Worm (Caenorhabditis elegans): Measurements from ENCODE around the gene C06E8.5.

Gene C06E8.5

DNA sequence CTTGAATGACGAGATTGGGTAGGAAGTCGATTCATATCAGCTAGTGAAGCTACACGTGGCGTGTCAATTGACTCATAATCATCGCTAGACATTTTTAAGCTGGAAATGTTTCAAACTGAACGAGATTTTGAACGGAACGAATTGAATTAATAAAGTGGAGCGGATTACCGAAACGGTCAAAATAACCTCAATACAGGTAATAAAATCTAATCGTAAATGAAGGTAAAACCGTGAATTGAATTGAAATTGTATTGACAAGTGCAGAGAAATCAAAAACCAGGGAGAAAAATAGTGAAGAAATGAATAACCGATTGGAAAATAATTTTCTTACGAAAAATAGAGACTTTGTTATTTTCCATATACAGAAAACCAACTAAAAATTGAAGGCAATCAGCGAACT lies 23.9 kb upstream of the C06E8.5 start, which contains the start of gene cyk-1:
TSS of gene cyk-1 (minus strand) at position 101 of the 400 bp plus-strand sequence.
- TF ChIP-seq M03D4.4 (tag; optimal IDR thresholded peaks at IDR 0.05) (no peak), flh-1 (GFP tag; optimal IDR thresholded peaks at IDR 0.05) (no peak), nhr-2 (tag; optimal IDR thresholded peaks at IDR 0.05) (no peak), nhr-12 (tag; optimal IDR thresholded peaks at IDR 0.05) (no peak), sptf-1 (tag; optimal IDR thresholded peaks at IDR 0.05) (no peak), elt-1 (tag; optimal IDR thresholded peaks at IDR 0.05; ENCODE audit: borderline replicate concordance, insufficient read depth) (no peak), elt-3 (tag; optimal IDR thresholded peaks at IDR 0.05) (no peak)

ce11 chrIII:7025839-7026238 lies 20.6 kb upstream of the C06E8.5 start:
- TF ChIP-seq pha-4 (tag; optimal IDR thresholded peaks at IDR 0.05), result no peak
- no peak for TF ChIP-seq mls-2 (tag; optimal IDR thresholded peaks at IDR 0.05)
- no peak for TF ChIP-seq sem-2 (GFP tag; optimal IDR thresholded peaks at IDR 0.05)
- TF ChIP-seq zip-8 (tag; optimal IDR thresholded peaks at IDR 0.05), result no peak
- no peak for TF ChIP-seq ceh-39 (tag; optimal IDR thresholded peaks at IDR 0.05)
- TF ChIP-seq nhr-12 (tag; optimal IDR thresholded peaks at IDR 0.05), result no peak
- TF ChIP-seq lsy-2 (tag; optimal IDR thresholded peaks at IDR 0.05), result no peak
- no peak for TF ChIP-seq mep-1 (tag; optimal IDR thresholded peaks at IDR 0.05)
- TF ChIP-seq nhr-28 (tag; optimal IDR thresholded peaks at IDR 0.05), result no peak
- TF ChIP-seq blmp-1 (tag; optimal IDR thresholded peaks at IDR 0.05), result no peak
- no peak for TF ChIP-seq sptf-1 (tag; optimal IDR thresholded peaks at IDR 0.05)
- TF ChIP-seq flh-1 (GFP tag; optimal IDR thresholded peaks at IDR 0.05), result no peak
- TF ChIP-seq unc-62 (GFP tag; optimal IDR thresholded peaks at IDR 0.05), result no peak
- no peak for TF ChIP-seq nhr-2 (tag; optimal IDR thresholded peaks at IDR 0.05)
- TF ChIP-seq unc-39 (tag; optimal IDR thresholded peaks at IDR 0.05), result no peak
- TF ChIP-seq snpc-4 (tag; optimal IDR thresholded peaks at IDR 0.05), result no peak
- TF ChIP-seq ces-1 (GFP tag; optimal IDR thresholded peaks at IDR 0.05), result no peak
- TF ChIP-seq nhr-76 (tag; optimal IDR thresholded peaks at IDR 0.05), result no peak

ce11 chrIII:7021156-7021637 lies 15.9 kb upstream of the C06E8.5 start, which contains the start of gene rfl-1:
TSS of gene rfl-1 (plus strand) at chrIII:7021206.
- no peak for TF ChIP-seq mls-2 (tag; optimal IDR thresholded peaks at IDR 0.05)
- peak; percentile 24 for TF ChIP-seq hlh-1 (tag; optimal IDR thresholded peaks at IDR 0.05)
- peak; percentile 81 for TF ChIP-seq ces-1 (GFP tag; optimal IDR thresholded peaks at IDR 0.05)
- no peak for TF ChIP-seq drap-1 (GFP tag; optimal IDR thresholded peaks at IDR 0.05)
- no peak for TF ChIP-seq sptf-1 (tag; optimal IDR thresholded peaks at IDR 0.05)
- TF ChIP-seq nhr-12 (tag; optimal IDR thresholded peaks at IDR 0.05), result no peak
- TF ChIP-seq ztf-11 (tag; optimal IDR thresholded peaks at IDR 0.05), result no peak
- TF ChIP-seq nhr-76 (tag; optimal IDR thresholded peaks at IDR 0.05), result no peak
- TF ChIP-seq nhr-2 (tag; optimal IDR thresholded peaks at IDR 0.05), result no peak
- TF ChIP-seq unc-120 (tag; optimal IDR thresholded peaks at IDR 0.05; ENCODE audit: poor library complexity, severe bottlenecking), result no peak
- no peak for TF ChIP-seq M03D4.4 (tag; optimal IDR thresholded peaks at IDR 0.05)
- peak; percentile 26 for TF ChIP-seq ceh-39 (tag; optimal IDR thresholded peaks at IDR 0.05)
- peak; percentile 70 for TF ChIP-seq lsy-2 (tag; optimal IDR thresholded peaks at IDR 0.05)
- peak; percentile 11 for TF ChIP-seq pha-4 (tag; optimal IDR thresholded peaks at IDR 0.05)

- TF ChIP-seq unc-39 (tag; optimal IDR thresholded peaks at IDR 0.05) (no peak), cnd-1 (tag; optimal IDR thresholded peaks at IDR 0.05) (no peak), ceh-39 (tag; optimal IDR thresholded peaks at IDR 0.05) (no peak), bed-3 (GFP tag; optimal IDR thresholded peaks at IDR 0.05) (no peak), sem-2 (GFP tag; optimal IDR thresholded peaks at IDR 0.05) (no peak), ceh-83 (GFP tag; optimal IDR thresholded peaks at IDR 0.05) (no peak), elt-1 (tag; optimal IDR thresholded peaks at IDR 0.05; ENCODE audit: borderline replicate concordance, insufficient read depth) (no peak), nhr-12 (tag; optimal IDR thresholded peaks at IDR 0.05) (no peak)
These were observed 15.2 kb upstream of the C06E8.5 start, which contains the start of gene col-8 for ce11 chrIII:7020500-7020899. TSS of gene col-8 (minus strand) at chrIII:7020600.

- TF ChIP-seq lin-13 (tag; optimal IDR thresholded peaks at IDR 0.05) (no peak), zip-8 (tag; optimal IDR thresholded peaks at IDR 0.05) (no peak), hlh-1 (tag; optimal IDR thresholded peaks at IDR 0.05) (no peak), M03D4.4 (tag; optimal IDR thresholded peaks at IDR 0.05) (no peak), mab-5 (tag; optimal IDR thresholded peaks at IDR 0.05) (no peak), nhr-237 (tag; optimal IDR thresholded peaks at IDR 0.05) (no peak), unc-120 (tag; optimal IDR thresholded peaks at IDR 0.05; ENCODE audit: poor library complexity, severe bottlenecking) (no peak), lin-32 (GFP tag; optimal IDR thresholded peaks at IDR 0.05) (no peak), snpc-4 (tag; optimal IDR thresholded peaks at IDR 0.05) (no peak), mls-2 (tag; optimal IDR thresholded peaks at IDR 0.05) (no peak), sem-2 (GFP tag; optimal IDR thresholded peaks at IDR 0.05) (no peak), nhr-28 (tag; optimal IDR thresholded peaks at IDR 0.05) (no peak), blmp-1 (tag; optimal IDR thresholded peaks at IDR 0.05) (no peak), ceh-39 (tag; optimal IDR thresholded peaks at IDR 0.05) (no peak), unc-62 (GFP tag; optimal IDR thresholded peaks at IDR 0.05) (no peak), tbx-8 (GFP tag; optimal IDR thresholded peaks at IDR 0.05) (no peak), nhr-12 (tag; optimal IDR thresholded peaks at IDR 0.05) (no peak), ztf-11 (tag; optimal IDR thresholded peaks at IDR 0.05) (no peak), elt-3 (tag; optimal IDR thresholded peaks at IDR 0.05) (no peak)
These were observed 14.5 kb upstream of the C06E8.5 start for ce11 chrIII:7019724-7020123.
